Worm (Caenorhabditis elegans) whole organism, mixed stage, embryonic: Measurements from ENCODE around the gene sri-40.

Source experiments
- blmp-1 ChIP-seq: fragments of 150-350 bp; optimal IDR thresholded peaks from 2 replicates; lab custom pipeline; 2014; ENCODE audit warnings: missing biosample characterization, missing genetic modification characterization
- ceh-39 ChIP-seq: fragments of 150-350 bp; optimal IDR thresholded peaks from 2 replicates; lab custom pipeline; 2014; ENCODE audit warnings: missing biosample characterization, missing genetic modification characterization
- drap-1 ChIP-seq: fragments of 200-800 bp; sonication (Bioruptor generic); optimal IDR thresholded peaks from 3 replicates; lab custom pipeline; 2018; ENCODE audit warnings: mild to moderate bottlenecking, missing genetic modification characterization, missing compliant biosample characterization
- elt-3 ChIP-seq: fragments of 150-350 bp; optimal IDR thresholded peaks from 2 replicates; lab custom pipeline; 2014; ENCODE audit warnings: missing biosample characterization, missing genetic modification characterization
- lsy-2 ChIP-seq: fragments of 150-350 bp; optimal IDR thresholded peaks from 2 replicates; lab custom pipeline; 2014; ENCODE audit warnings: missing biosample characterization, missing genetic modification characterization
- mab-5 ChIP-seq: fragments of 150-350 bp; optimal IDR thresholded peaks from 2 replicates; lab custom pipeline; 2014; ENCODE audit warnings: missing biosample characterization, missing genetic modification characterization
- mls-2 ChIP-seq: sonication (generic microtip); optimal IDR thresholded peaks from 2 replicates; lab custom pipeline; 2016; ENCODE audit warnings: mild to moderate bottlenecking, missing genetic modification characterization, moderate library complexity, missing compliant biosample characterization
- nhr-12 ChIP-seq: fragments of 150-350 bp; optimal IDR thresholded peaks from 2 replicates; lab custom pipeline; 2014; ENCODE audit warnings: missing biosample characterization, missing genetic modification characterization
- nhr-28 ChIP-seq: fragments of 150-350 bp; optimal IDR thresholded peaks from 2 replicates; lab custom pipeline; 2014; ENCODE audit warnings: missing biosample characterization, missing genetic modification characterization
- nhr-76 ChIP-seq: sonication (generic microtip); optimal IDR thresholded peaks from 2 replicates; lab custom pipeline; 2017; ENCODE audit warnings: missing biosample characterization, missing genetic modification characterization
- pha-4 ChIP-seq: fragments of 150-350 bp; optimal IDR thresholded peaks from 2 replicates; lab custom pipeline; 2018; ENCODE audit warnings: missing biosample characterization, missing genetic modification reagents, missing genetic modification characterization
- unc-62 ChIP-seq: fragments of 150-350 bp; optimal IDR thresholded peaks from 2 replicates; lab custom pipeline; 2014; ENCODE audit warnings: missing biosample characterization, missing genetic modification reagents, missing genetic modification characterization

- TF ChIP-seq mab-5 (no peak), elt-3 (no peak), unc-62 (GFP tag; lab: Kevin White, UChicago) (no peak), nhr-76 (no peak), nhr-12 (tag; lab: Kevin White, UChicago) (no peak), lsy-2 (tag; lab: Kevin White, UChicago) (no peak), nhr-28 (tag; lab: Kevin White, UChicago) (no peak), pha-4 (tag; lab: Kevin White, UChicago) (no peak), mls-2 (tag; lab: Kevin White, UChicago) (no peak), blmp-1 (tag; lab: Kevin White, UChicago) (no peak), ceh-39 (no peak), drap-1 (no peak)
Measured at ce11 chrII:3198998-3199397, 21.2 kb downstream of the sri-40 start, which contains the start of gene sri-51.
